Fruit fly (Drosophila melanogaster): Measurements from ENCODE around the gene CG6664.

Gene CG6664

DNA sequence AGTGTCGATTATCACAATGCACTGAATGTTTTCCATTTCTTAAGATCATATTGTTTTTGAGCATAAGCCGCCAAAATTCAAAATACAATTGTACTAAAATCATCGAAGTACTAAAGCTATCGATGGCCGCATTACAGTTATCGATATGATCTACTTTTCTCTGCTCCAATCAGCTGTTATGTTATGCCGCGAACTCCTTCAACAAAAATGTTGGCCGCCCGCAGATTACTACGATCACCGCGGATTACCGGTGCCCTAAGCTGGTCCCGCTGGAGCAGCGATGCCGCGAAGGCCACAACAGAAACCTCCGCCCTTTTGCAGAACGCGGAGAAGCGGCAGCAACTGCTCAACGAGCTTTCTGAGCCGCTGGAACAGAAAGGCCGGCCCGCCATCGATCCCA lies 19.5 kb upstream of the CG6664 start, which contains the start of gene beg:
Gene beg (plus strand): TSS at position 177 of the 400 bp plus-strand sequence.
- TF ChIP-seq Blimp-1 (GFP tag; optimal IDR thresholded peaks at IDR 0.05) (no peak), Ets96B (tag; optimal IDR thresholded peaks at IDR 0.05) (no peak), Eip93F (GFP tag; optimal IDR thresholded peaks at IDR 0.05) (no peak), CG9139 (GFP tag; optimal IDR thresholded peaks at IDR 0.05) (no peak), CG8119 (GFP tag; IDR thresholded peaks at IDR 0.05) (no peak), dsx (GFP tag; optimal IDR thresholded peaks at IDR 0.05; ENCODE audit: poor library complexity, severe bottlenecking) (no peak), CG10669 (GFP tag; optimal IDR thresholded peaks at IDR 0.05) (no peak), fd59A (GFP tag; optimal IDR thresholded peaks at IDR 0.05) (no peak)

DNA sequence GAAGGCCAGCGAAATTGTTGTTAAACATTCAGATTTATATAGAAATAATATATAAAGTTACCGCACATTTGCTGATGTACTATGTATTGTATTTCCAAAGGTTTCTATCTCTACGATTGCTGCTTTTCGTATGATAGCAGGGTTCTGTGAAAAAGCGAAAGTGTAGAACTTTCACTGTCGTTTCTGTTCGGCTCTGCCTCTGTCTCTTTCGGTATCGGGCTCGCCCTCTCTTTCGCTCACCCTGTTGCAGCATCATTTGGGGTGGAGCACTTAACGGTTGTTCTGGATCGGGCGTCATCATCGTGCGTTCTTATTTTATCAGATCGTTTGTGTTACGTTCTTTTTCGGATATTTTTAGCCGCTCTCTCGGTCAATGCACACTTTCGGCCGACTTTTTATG lies 17.3 kb upstream of the CG6664 start:
- TF ChIP-seq pdm3 (GFP tag; optimal IDR thresholded peaks at IDR 0.05) (no peak), Blimp-1 (GFP tag; optimal IDR thresholded peaks at IDR 0.05) (peak; percentile 95)

DNA sequence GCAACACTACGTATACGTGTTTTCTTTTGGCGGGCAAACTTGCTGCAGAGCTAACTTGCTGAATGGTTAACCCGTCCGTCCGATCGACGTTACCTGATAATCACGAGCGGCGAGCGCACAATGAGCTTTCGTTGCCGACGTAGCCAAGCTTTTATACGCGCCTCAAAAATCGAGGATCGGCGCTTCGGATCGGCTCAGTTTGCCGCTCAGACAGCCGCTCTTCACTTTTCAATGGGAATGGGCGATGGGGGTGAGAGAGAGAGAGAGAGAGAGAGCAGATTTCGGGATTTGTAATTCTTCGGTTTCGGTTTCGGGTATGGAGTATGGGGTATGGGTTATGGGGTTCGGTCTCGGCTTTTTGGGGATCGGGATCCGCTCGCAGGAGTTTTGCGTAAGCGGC lies 16.0 kb upstream of the CG6664 start, which contains the start of gene Ilp8:
Gene Ilp8 (minus strand): TSS at position 110 of the 400 bp plus-strand sequence.
- TF ChIP-seq CG6854 (GFP tag; optimal IDR thresholded peaks at IDR 0.05) (peak; percentile 49), dac (GFP tag; optimal IDR thresholded peaks at IDR 0.05) (no peak), spab (GFP tag; optimal IDR thresholded peaks at IDR 0.05) (no peak), net (GFP tag; optimal IDR thresholded peaks at IDR 0.05) (no peak), Lpt (GFP tag; optimal IDR thresholded peaks at IDR 0.05) (no peak), Blimp-1 (GFP tag; optimal IDR thresholded peaks at IDR 0.05) (peak; percentile 13)

DNA sequence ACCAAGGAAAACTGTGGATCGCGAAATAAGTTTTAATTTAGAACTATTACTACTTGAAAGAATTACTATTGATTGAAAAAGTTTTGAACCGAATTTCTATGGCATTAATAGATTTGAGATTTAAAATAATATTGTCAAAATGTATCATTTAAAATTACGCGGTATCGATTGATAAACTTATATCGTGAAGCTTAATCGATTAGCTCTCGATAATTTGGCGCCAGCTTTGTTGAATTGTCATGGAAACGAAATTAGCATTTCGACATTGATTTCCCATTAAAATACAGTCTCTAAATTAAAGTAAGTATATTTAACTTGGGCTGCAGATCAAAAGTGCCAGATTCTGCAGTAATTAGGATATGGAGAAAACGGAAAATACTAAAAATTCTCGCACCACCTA lies 11.3 kb upstream of the CG6664 start, which contains the start of gene CG7730:
Gene CG7730 (plus strand): TSS at position 206 of the 400 bp plus-strand sequence.
- no peak for TF ChIP-seq Eip78C (GFP tag)
- no peak for TF ChIP-seq CG6854 (GFP tag; optimal IDR thresholded peaks at IDR 0.05)
- no peak for TF ChIP-seq fkh (GFP tag; optimal IDR thresholded peaks at IDR 0.05)
- TF ChIP-seq salr (GFP tag; optimal IDR thresholded peaks at IDR 0.05): no peak
- no peak for TF ChIP-seq CG11902 (GFP tag; optimal IDR thresholded peaks at IDR 0.05)
- TF ChIP-seq Ets96B (tag; optimal IDR thresholded peaks at IDR 0.05): no peak
- TF ChIP-seq Blimp-1 (GFP tag; optimal IDR thresholded peaks at IDR 0.05): no peak
- no peak for TF ChIP-seq CG1621 (tag; optimal IDR thresholded peaks at IDR 0.05)
- no peak for TF ChIP-seq fd59A (GFP tag; optimal IDR thresholded peaks at IDR 0.05)
- no peak for TF ChIP-seq topi (GFP tag; optimal IDR thresholded peaks at IDR 0.05)
- TF ChIP-seq fd85E (GFP tag; optimal IDR thresholded peaks at IDR 0.05): no peak
- no peak for TF ChIP-seq Hr39 (GFP tag; optimal IDR thresholded peaks at IDR 0.05)
- no peak for TF ChIP-seq svp (GFP tag)
- TF ChIP-seq Hr4 (GFP tag; optimal IDR thresholded peaks at IDR 0.05): no peak

DNA sequence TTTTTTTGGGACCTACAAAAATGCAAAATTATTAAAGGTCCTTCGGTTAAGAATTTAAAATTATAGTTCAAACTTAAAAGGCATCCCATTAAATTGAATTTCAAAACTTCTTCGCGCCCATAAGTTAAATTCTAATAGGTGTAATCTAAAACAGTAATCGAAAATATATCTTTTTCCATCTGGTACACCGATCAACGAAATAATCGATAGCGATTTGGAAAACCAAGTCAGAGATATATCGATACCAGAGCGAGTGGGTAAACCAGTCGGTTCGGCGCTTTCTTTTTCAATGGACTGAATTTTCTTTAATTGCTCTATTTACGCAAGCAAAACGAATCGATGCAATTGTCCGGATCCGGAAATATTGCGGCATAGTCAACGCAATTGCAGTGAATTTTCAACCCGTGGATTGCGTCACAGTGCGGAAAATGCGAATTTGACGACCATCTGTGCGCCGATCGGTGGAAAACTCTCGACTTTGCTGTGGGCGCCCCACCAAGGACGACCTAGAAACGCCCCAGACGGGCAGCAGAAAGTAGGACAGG lies 8.2 kb upstream of the CG6664 start, which contains the start of gene Fit2:
Gene Fit2 (plus strand): TSS at position 234 of the 545 bp plus-strand sequence.
- TF ChIP-seq svp (GFP tag) (no peak), CG34406 (GFP tag; optimal IDR thresholded peaks at IDR 0.05) (no peak), net (GFP tag; optimal IDR thresholded peaks at IDR 0.05) (no peak), topi (GFP tag; optimal IDR thresholded peaks at IDR 0.05) (no peak), Ets96B (tag; optimal IDR thresholded peaks at IDR 0.05) (no peak), Eip93F (GFP tag; optimal IDR thresholded peaks at IDR 0.05) (no peak), CG16779 (tag; optimal IDR thresholded peaks at IDR 0.05) (no peak), Gug (GFP tag; IDR thresholded peaks at IDR 0.05) (no peak), Sox14 (GFP tag; optimal IDR thresholded peaks at IDR 0.05) (no peak), Eip75B (GFP tag; optimal IDR thresholded peaks at IDR 0.05) (no peak), CG15336 (GFP tag; IDR thresholded peaks at IDR 0.05) (no peak), CG9139 (GFP tag; optimal IDR thresholded peaks at IDR 0.05) (no peak), esn (GFP tag; optimal IDR thresholded peaks at IDR 0.05) (no peak), CG10631 (GFP tag; optimal IDR thresholded peaks at IDR 0.05) (no peak), CG7368 (GFP tag; optimal IDR thresholded peaks at IDR 0.05) (no peak), OdsH (GFP tag; optimal IDR thresholded peaks at IDR 0.05) (no peak)

Measured in whole organism, prepupa.